Fruit fly (Drosophila melanogaster): Measurements from ENCODE around the gene bru3.
A peak's percentile ranks its signal among the peaks of the same experiment; 100 is the strongest.

bru3 gene

DNA sequence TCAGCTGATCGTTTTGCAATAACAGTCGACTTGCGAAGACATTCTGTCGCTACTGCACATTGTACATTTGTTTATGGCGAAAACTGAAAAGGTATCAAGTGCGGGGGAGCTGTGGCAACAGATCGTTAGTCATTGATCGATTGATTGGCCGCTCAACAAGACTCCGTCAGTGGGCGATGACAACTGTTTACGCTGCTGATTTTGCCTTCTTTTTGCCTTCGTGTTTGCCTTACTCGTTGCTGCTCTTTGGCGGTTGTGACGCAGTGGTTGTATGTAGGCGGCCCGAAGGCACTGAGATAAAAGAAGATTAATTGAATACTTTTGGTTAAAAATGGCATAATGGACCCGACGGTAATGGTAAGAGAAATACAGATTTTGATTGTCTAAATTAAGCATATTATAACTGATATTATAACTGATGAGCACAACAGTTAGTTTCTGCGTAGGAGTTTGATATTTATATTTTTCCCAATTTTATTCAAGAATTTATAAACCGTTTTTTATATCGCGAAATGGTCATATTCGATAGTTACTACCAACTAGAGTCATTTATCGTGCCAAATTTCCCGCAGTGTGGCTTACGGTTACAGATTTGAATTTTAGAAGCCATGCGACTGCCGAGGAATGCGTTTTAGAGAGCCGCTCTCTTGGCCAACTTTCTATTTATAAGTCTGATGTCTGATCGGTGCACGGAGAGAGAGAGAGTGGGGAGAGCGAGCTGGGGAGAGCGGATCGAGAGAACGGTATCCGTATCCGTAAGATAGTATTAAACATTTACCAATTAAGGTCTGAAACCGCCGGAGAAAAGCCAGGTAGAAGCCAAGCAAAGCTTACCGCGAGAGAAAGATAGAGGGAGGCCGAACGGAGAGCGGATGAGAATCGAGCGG lies 326.4 kb downstream of the bru3 start (continued):
- TF ChIP-seq Ets97D (GFP tag; optimal IDR thresholded peaks at IDR 0.05), result peak; percentile 43
- TF ChIP-seq Lhr (GFP tag; optimal IDR thresholded peaks at IDR 0.05), result peak; percentile 65
- peak; percentile 68 to 73 for TF ChIP-seq Pdp1 (GFP tag; optimal IDR thresholded peaks at IDR 0.05)
- peak; percentile 66 for TF ChIP-seq CG14667 (GFP tag; IDR thresholded peaks at IDR 0.05)
- TF ChIP-seq CG12744 (GFP tag; optimal IDR thresholded peaks at IDR 0.05), result peak; percentile 48
- no peak for TF ChIP-seq CG6791 (GFP tag; IDR thresholded peaks at IDR 0.05; ENCODE audit: partially characterized antibody)
- TF ChIP-seq CG9817 (tag; optimal IDR thresholded peaks at IDR 0.05), result peak; percentile 81
- peak; percentile 90 for TF ChIP-seq az2 (GFP tag; optimal IDR thresholded peaks at IDR 0.05)
- TF ChIP-seq Hey (tag; optimal IDR thresholded peaks at IDR 0.05), result no peak
- TF ChIP-seq unc-4 (GFP tag; IDR thresholded peaks at IDR 0.05; ENCODE audit: partially characterized antibody), result peak; percentile 64; the same call in 1 of the 2 replicates
- peak; percentile 89 for TF ChIP-seq CG15011 (GFP tag; optimal IDR thresholded peaks at IDR 0.05)
- TF ChIP-seq Gug (GFP tag; IDR thresholded peaks at IDR 0.05), result peak; percentile 82; the same call in 3 of the 4 replicates
- TF ChIP-seq GATAe (GFP tag; conservative IDR thresholded peaks at IDR 0.05), result peak; percentile 13; the same call in 1 of the 2 replicates
- TF ChIP-seq CG34422 (GFP tag; IDR thresholded peaks at IDR 0.05), result peak; percentile 84
- no peak for TF ChIP-seq Antp (GFP tag; optimal IDR thresholded peaks at IDR 0.05)
- peak; percentile 88 for TF ChIP-seq lilli (GFP tag; optimal IDR thresholded peaks at IDR 0.05)
- peak; percentile 80 for TF ChIP-seq Chrac-16 (GFP tag; optimal IDR thresholded peaks at IDR 0.05)
- TF ChIP-seq CG8924 (tag; optimal IDR thresholded peaks at IDR 0.05), result peak; percentile 94
- peak; percentile 84 for TF ChIP-seq Ets65A (GFP tag)
- peak; percentile 69 for TF ChIP-seq CG16863 (GFP tag; optimal IDR thresholded peaks at IDR 0.05)
- TF ChIP-seq Trl (optimal IDR thresholded peaks at IDR 0.05), result peak; percentile 99 to 100
- peak; percentile 37 for TF ChIP-seq Trl (GFP tag; optimal IDR thresholded peaks at IDR 0.05)
- peak; percentile 78 for TF ChIP-seq CG6854 (GFP tag; optimal IDR thresholded peaks at IDR 0.05)
- TF ChIP-seq CG10209 (GFP tag; optimal IDR thresholded peaks at IDR 0.05), result peak; percentile 93
- no peak for TF ChIP-seq CG9876 (GFP tag; optimal IDR thresholded peaks at IDR 0.05)
- TF ChIP-seq en (GFP tag; optimal IDR thresholded peaks at IDR 0.05), result no peak
- peak; percentile 84 for TF ChIP-seq Abd-B (GFP tag; optimal IDR thresholded peaks at IDR 0.05)
- peak; percentile 91 for TF ChIP-seq CG4424 (GFP tag; optimal IDR thresholded peaks at IDR 0.05)
- peak; percentile 63 for TF ChIP-seq tup (GFP tag; optimal IDR thresholded peaks at IDR 0.05)
- TF ChIP-seq pnt (GFP tag; optimal IDR thresholded peaks at IDR 0.05), result peak; percentile 55
- TF ChIP-seq CG17568 (GFP tag; optimal IDR thresholded peaks at IDR 0.05), result peak; percentile 74
- peak; percentile 38 for TF ChIP-seq Mes4 (GFP tag; optimal IDR thresholded peaks at IDR 0.05)
- TF ChIP-seq CG14710 (tag; optimal IDR thresholded peaks at IDR 0.05), result peak; percentile 86
- TF ChIP-seq Med (GFP tag), result peak; percentile 91
- peak; percentile 61 for TF ChIP-seq fu2 (GFP tag; optimal IDR thresholded peaks at IDR 0.05)
- TF ChIP-seq CG14014 (GFP tag; IDR thresholded peaks at IDR 0.05), result peak; percentile 79
- peak; percentile 96 for TF ChIP-seq sens (GFP tag)
- no peak for TF ChIP-seq CG8089 (GFP tag; optimal IDR thresholded peaks at IDR 0.05)
- TF ChIP-seq CG6175 (GFP tag; IDR thresholded peaks at IDR 0.05), result peak; percentile 47; the same call in 1 of the 3 replicates
- TF ChIP-seq CG31388 (GFP tag; optimal IDR thresholded peaks at IDR 0.05), result peak; percentile 69
- peak; percentile 87 for TF ChIP-seq CG15601 (tag; optimal IDR thresholded peaks at IDR 0.05)
- peak; percentile 79 for TF ChIP-seq CG10274 (GFP tag; optimal IDR thresholded peaks at IDR 0.05)
- TF ChIP-seq kni (GFP tag; optimal IDR thresholded peaks at IDR 0.05), result peak; percentile 82
- TF ChIP-seq CG4854 (GFP tag; optimal IDR thresholded peaks at IDR 0.05), result peak; percentile 79
- TF ChIP-seq Bteb2 (GFP tag; optimal IDR thresholded peaks at IDR 0.05), result peak; percentile 64
- TF ChIP-seq CG13287 (GFP tag; IDR thresholded peaks at IDR 0.05; ENCODE audit: partially characterized antibody), result peak; percentile 63; the same call in 1 of the 2 replicates
- TF ChIP-seq D19A (tag; optimal IDR thresholded peaks at IDR 0.05), result peak; percentile 88
- peak; percentile 93 for TF ChIP-seq PHDP (tag; optimal IDR thresholded peaks at IDR 0.05)
- TF ChIP-seq Atf3 (GFP tag; optimal IDR thresholded peaks at IDR 0.05), result peak; percentile 28

Data from whole organism, embryonic.